Fruit fly (Drosophila melanogaster) whole organism: ENCODE data around the gene CG9777.

Experiments
- CG8478 ChIP-seq: fragments of >200 bp; optimal IDR thresholded peaks from 2 replicates; lab custom pipeline; 2018; ENCODE audit warnings: inconsistent platforms
- EcR ChIP-seq, 2 experiments: fragments of >200 bp; optimal IDR thresholded peaks; 2 replicates each; lab custom pipeline; 2017; ENCODE audit warnings: missing biosample characterization in 2 of 2, missing genetic modification characterization in 2 of 2, missing genetic modification reagents in 2 of 2
- pan ChIP-seq: fragments of >200 bp; optimal IDR thresholded peaks from 2 replicates; lab custom pipeline; 2017
- usp ChIP-seq: fragments of >200 bp; optimal IDR thresholded peaks from 2 replicates; lab custom pipeline; 2017; ENCODE audit warnings: missing biosample characterization, missing genetic modification characterization, mixed read lengths

DNA sequence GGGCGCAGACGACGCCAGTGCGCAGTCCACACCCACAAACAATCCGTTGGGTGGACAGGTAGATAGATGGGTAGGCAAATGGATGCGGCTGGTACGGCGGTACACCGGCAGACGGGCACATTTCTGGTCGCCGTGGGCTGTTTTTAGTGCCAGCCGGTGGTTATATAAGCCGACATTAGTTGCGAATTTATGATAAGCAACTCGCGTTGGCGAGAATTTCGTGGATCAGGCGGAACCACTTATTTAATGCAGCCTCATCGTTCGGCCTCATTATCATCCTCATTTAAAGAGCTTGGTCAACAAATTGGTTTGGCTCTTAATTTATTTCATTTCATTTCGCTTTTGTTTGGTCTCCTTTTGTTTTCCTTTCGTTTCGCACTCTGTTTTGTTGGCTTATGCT lies 13.3 kb downstream of the CG9777 start:
- TF ChIP-seq usp (no peak), CG8478 (lab: Kevin White, UChicago) (no peak), pan (lab: Kevin White, UChicago) (no peak), EcR (GFP tag; optimal IDR thresholded peaks at IDR 0.05; lab: Kevin White, UChicago) (no peak)
